Fruit fly (Drosophila melanogaster): ENCODE data around the gene CG31051.

The CG31051 gene

DNA sequence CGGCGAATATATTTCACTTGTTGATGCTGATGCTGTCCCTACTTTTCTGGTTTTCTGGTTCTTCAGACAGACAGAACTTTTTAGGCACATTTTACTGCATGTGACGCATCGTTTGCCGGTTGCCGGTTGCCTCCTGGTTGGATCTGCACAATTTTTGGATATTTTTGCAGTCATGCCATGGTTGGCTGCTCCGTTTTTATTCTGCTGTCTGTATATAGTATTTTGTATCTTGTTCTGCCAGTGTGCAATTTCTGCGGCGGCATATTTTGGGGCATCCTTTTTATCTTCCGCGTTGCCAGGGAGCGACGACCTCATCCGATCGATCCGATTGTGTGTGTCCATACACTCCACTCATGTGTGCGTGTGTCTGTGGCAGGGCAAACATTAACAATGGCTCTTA is 16.5 kb upstream of the CG31051 start:
- TF ChIP-seq woc (GFP tag; optimal IDR thresholded peaks at IDR 0.05) (peak; percentile 68), Rel (GFP tag; optimal IDR thresholded peaks at IDR 0.05) (peak; percentile 8), Rel (tag; optimal IDR thresholded peaks at IDR 0.05) (no peak), brk (GFP tag; optimal IDR thresholded peaks at IDR 0.05) (peak; percentile 42), fru (GFP tag; optimal IDR thresholded peaks at IDR 0.05) (peak; percentile 54), Jra (GFP tag; optimal IDR thresholded peaks at IDR 0.05) (peak; percentile 61), Mio (GFP tag; optimal IDR thresholded peaks at IDR 0.05) (no peak), HLH106 (tag; optimal IDR thresholded peaks at IDR 0.05) (peak; percentile 40), dl (GFP tag; optimal IDR thresholded peaks at IDR 0.05; ENCODE audit: insufficient read depth in 1 of 2, partially characterized antibody in 2 of 2) (no peak), h (GFP tag; optimal IDR thresholded peaks at IDR 0.05) (peak; percentile 10), Hr78 (GFP tag; optimal IDR thresholded peaks at IDR 0.05) (no peak), dsf (GFP tag; optimal IDR thresholded peaks at IDR 0.05; ENCODE audit: borderline replicate concordance) (no peak), CrebA (GFP tag; optimal IDR thresholded peaks at IDR 0.05; ENCODE audit: borderline replicate concordance) (peak; percentile 15), OdsH (GFP tag; optimal IDR thresholded peaks at IDR 0.05) (peak; percentile 8), Dfd (GFP tag; optimal IDR thresholded peaks at IDR 0.05) (no peak), sv (GFP tag; optimal IDR thresholded peaks at IDR 0.05) (no peak), usp (GFP tag; optimal IDR thresholded peaks at IDR 0.05) (no peak), psq (GFP tag; optimal IDR thresholded peaks at IDR 0.05) (peak; percentile 48), GATAd (GFP tag; optimal IDR thresholded peaks at IDR 0.05) (no peak), ey (GFP tag; optimal IDR thresholded peaks at IDR 0.05) (peak; percentile 22), CG32264 (GFP tag; optimal IDR thresholded peaks at IDR 0.05) (no peak), foxo (GFP tag; optimal IDR thresholded peaks at IDR 0.05) (peak in 1 of 2 experiments; percentile 48), rgr (GFP tag; optimal IDR thresholded peaks at IDR 0.05) (peak; percentile 17), Sp1 (GFP tag; optimal IDR thresholded peaks at IDR 0.05) (no peak), br (GFP tag; optimal IDR thresholded peaks at IDR 0.05) (peak; percentile 23)

dm6 chr3R:28486653-28487052 is 33.7 kb downstream of the CG31051 start, which contains the start of gene Dhc98D:
TSS of gene Dhc98D (plus strand) at chr3R:28486953.
- TF ChIP-seq Dif (GFP tag; optimal IDR thresholded peaks at IDR 0.05; ENCODE audit: partially characterized antibody) (no peak), GATAd (GFP tag; optimal IDR thresholded peaks at IDR 0.05) (no peak)

DNA sequence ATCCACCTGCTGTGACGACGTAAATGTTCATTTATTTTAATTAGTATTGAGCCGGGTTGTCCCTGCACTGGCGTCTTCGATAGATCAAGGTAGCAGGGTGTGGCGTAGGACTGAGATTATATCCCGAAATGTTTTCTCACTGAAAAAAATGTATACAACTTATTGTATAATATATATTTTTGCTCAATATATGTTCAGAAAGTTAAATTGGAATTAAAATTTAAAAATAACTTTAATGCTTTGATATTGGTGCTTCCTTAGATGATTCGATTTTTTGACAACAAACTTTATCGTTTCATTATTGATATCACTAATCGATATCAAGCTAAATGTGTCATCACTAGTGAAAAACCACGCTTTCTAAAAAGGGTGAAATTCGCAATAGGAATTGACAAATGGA is 36.1 kb downstream of the CG31051 start, which contains the start of gene CG1894:
CG1894 (plus strand) TSS at position 301 of the 400 bp plus-strand sequence.
- TF ChIP-seq GATAd (GFP tag; optimal IDR thresholded peaks at IDR 0.05) (no peak), lola (GFP tag; optimal IDR thresholded peaks at IDR 0.05) (no peak)
